Fruit fly (Drosophila melanogaster): ENCODE data around the gene jub.

jub gene

dm6 chrX:13830029-13830428 is at the start of gene jub (continued):
- TF ChIP-seq unc-4 (GFP tag; IDR thresholded peaks at IDR 0.05; ENCODE audit: partially characterized antibody) (no peak), PHDP (tag; optimal IDR thresholded peaks at IDR 0.05) (no peak), D19A (tag; optimal IDR thresholded peaks at IDR 0.05) (no peak), Dad (GFP tag; optimal IDR thresholded peaks at IDR 0.05) (no peak), CG31441 (GFP tag; IDR thresholded peaks at IDR 0.05) (no peak), pb (GFP tag; optimal IDR thresholded peaks at IDR 0.05) (no peak), pum (GFP tag; optimal IDR thresholded peaks at IDR 0.05) (no peak), knrl (GFP tag; IDR thresholded peaks at IDR 0.05; ENCODE audit: partially characterized antibody) (0 out of 3 replicates have a peak, but pooled peaks have one; percentile 23), Usf (GFP tag; optimal IDR thresholded peaks at IDR 0.05) (no peak), CG8290 (GFP tag; optimal IDR thresholded peaks at IDR 0.05) (no peak), CG8290 (tag; optimal IDR thresholded peaks at IDR 0.05) (no peak), pita (GFP tag; optimal IDR thresholded peaks at IDR 0.05) (no peak), CG10321 (GFP tag; IDR thresholded peaks at IDR 0.05) (no peak), CG14710 (tag; optimal IDR thresholded peaks at IDR 0.05) (peak; percentile 20), Poxn (GFP tag; IDR thresholded peaks at IDR 0.05) (no peak), Vsx1 (GFP tag; optimal IDR thresholded peaks at IDR 0.05) (no peak), CG2199 (GFP tag; IDR thresholded peaks at IDR 0.05) (no peak), Ptx1 (GFP tag; IDR thresholded peaks at IDR 0.05) (no peak), Dll (GFP tag; IDR thresholded peaks at IDR 0.05; ENCODE audit: partially characterized antibody) (no peak), CG17385 (GFP tag; optimal IDR thresholded peaks at IDR 0.05) (peak; percentile 85), CG14965 (GFP tag; optimal IDR thresholded peaks at IDR 0.05; ENCODE audit: borderline replicate concordance) (no peak), peb (GFP tag; IDR thresholded peaks at IDR 0.05) (no peak), CG13287 (GFP tag; IDR thresholded peaks at IDR 0.05; ENCODE audit: partially characterized antibody) (peak; percentile 12; the same call in 1 of the 2 replicates), Tbp (GFP tag; optimal IDR thresholded peaks at IDR 0.05) (no peak), da (GFP tag; optimal IDR thresholded peaks at IDR 0.05) (no peak), CG9797 (GFP tag; optimal IDR thresholded peaks at IDR 0.05) (peak; percentile 68), CG10565 (GFP tag; optimal IDR thresholded peaks at IDR 0.05) (no peak), CG8478 (optimal IDR thresholded peaks at IDR 0.05) (no peak), Dip3 (GFP tag; optimal IDR thresholded peaks at IDR 0.05) (no peak), MBD-R2 (GFP tag; IDR thresholded peaks at IDR 0.05) (peak; percentile 68), CG3407 (GFP tag; optimal IDR thresholded peaks at IDR 0.05) (no peak), CG12942 (GFP tag; optimal IDR thresholded peaks at IDR 0.05) (no peak), sug (tag; optimal IDR thresholded peaks at IDR 0.05) (peak; percentile 87), CG30020 (tag; optimal IDR thresholded peaks at IDR 0.05) (peak; percentile 39), CG10654 (GFP tag; optimal IDR thresholded peaks at IDR 0.05) (no peak), CG7271 (tag; optimal IDR thresholded peaks at IDR 0.05) (no peak), stc (GFP tag; IDR thresholded peaks at IDR 0.05) (no peak), Ets97D (GFP tag; optimal IDR thresholded peaks at IDR 0.05) (peak; percentile 18), BEAF-32 (GFP tag; optimal IDR thresholded peaks at IDR 0.05) (peak; percentile 29), CG2889 (GFP tag; IDR thresholded peaks at IDR 0.05) (no peak), dm (GFP tag; optimal IDR thresholded peaks at IDR 0.05) (no peak), CG16863 (GFP tag; optimal IDR thresholded peaks at IDR 0.05) (no peak), lab (GFP tag; optimal IDR thresholded peaks at IDR 0.05) (no peak), danr (GFP tag; IDR thresholded peaks at IDR 0.05) (no peak), MESR4 (GFP tag; optimal IDR thresholded peaks at IDR 0.05) (peak; percentile 94), MTF-1 (GFP tag; optimal IDR thresholded peaks at IDR 0.05; ENCODE audit: borderline replicate concordance) (no peak), Atf-2 (GFP tag; optimal IDR thresholded peaks at IDR 0.05) (no peak), tx (GFP tag; optimal IDR thresholded peaks at IDR 0.05) (no peak), Fer1 (GFP tag; optimal IDR thresholded peaks at IDR 0.05) (no peak), Spps (tag; optimal IDR thresholded peaks at IDR 0.05) (no peak), CG34224 (GFP tag; IDR thresholded peaks at IDR 0.05; ENCODE audit: partially characterized antibody) (no peak), CG7556 (GFP tag; optimal IDR thresholded peaks at IDR 0.05) (no peak)

All from whole organism, embryonic.